Worm (Caenorhabditis elegans): ENCODE results near the gene F32D8.12.

F32D8.12 gene

DNA sequence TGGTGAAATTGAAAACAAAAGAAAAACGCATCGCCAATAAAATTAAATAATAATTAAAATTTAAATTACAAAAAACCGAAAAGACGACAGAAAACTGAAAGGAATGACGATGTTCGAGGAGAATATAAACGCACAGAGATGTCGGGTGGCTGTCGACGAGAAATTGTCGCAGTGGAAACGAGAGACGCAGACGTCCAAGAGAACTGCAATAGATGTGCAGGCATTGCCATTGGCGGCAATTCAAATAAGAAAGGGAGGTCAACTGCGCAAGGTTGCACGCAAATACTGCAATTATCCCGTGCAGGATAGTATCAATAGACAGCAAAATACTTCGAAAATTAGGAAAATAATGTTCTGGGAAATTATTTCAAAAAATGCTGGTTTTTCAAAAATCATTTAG lies 6.3 kb upstream of the F32D8.12 start (continued):
- TF ChIP-seq lin-1 (GFP tag; IDR thresholded peaks at IDR 0.05) (peak; percentile 97), lir-3 (tag; optimal IDR thresholded peaks at IDR 0.05) (peak; percentile 67), nhr-48 (tag; optimal IDR thresholded peaks at IDR 0.05) (peak; percentile 96), Y75B8A.6 (GFP tag; IDR thresholded peaks at IDR 0.05) (peak; percentile 98), fkh-10 (GFP tag; optimal IDR thresholded peaks at IDR 0.05) (peak; percentile 95), snpc-1.2 (GFP tag; IDR thresholded peaks at IDR 0.05) (no peak; the same call in 1 of the 2 replicates), lin-15B (tag; optimal IDR thresholded peaks at IDR 0.05) (peak; percentile 93), dmd-6 (GFP tag; IDR thresholded peaks at IDR 0.05) (peak; percentile 99), lim-7 (GFP tag; IDR thresholded peaks at IDR 0.05) (peak; percentile 52; the same call in 1 of the 2 replicates), unc-130 (GFP tag; optimal IDR thresholded peaks at IDR 0.05) (peak; percentile 97), unc-62 (GFP tag; optimal IDR thresholded peaks at IDR 0.05 in 1 of 2) (peak in 1 of 2 experiments; percentile 99), unc-62 (tag; optimal IDR thresholded peaks at IDR 0.05) (peak; percentile 80), dve-1 (tag; optimal IDR thresholded peaks at IDR 0.05; ENCODE audit: insufficient read depth) (peak; percentile 99), ceh-28 (tag; optimal IDR thresholded peaks at IDR 0.05) (no peak), F37D6.2 (tag; optimal IDR thresholded peaks at IDR 0.05) (peak; percentile 94), mxl-2 (GFP tag; conservative IDR thresholded peaks at IDR 0.05) (peak; percentile 83), aha-1 (tag) (peak; percentile 100), spr-3 (GFP tag; optimal IDR thresholded peaks at IDR 0.05) (peak; percentile 94), jun-1 (tag; optimal IDR thresholded peaks at IDR 0.05) (peak; percentile 93), saeg-2 (GFP tag; IDR thresholded peaks at IDR 0.05) (peak; percentile 98), ceh-32 (tag; optimal IDR thresholded peaks at IDR 0.05; ENCODE audit: poor library complexity) (peak; percentile 87), ZK337.2 (GFP tag; IDR thresholded peaks at IDR 0.05) (peak; percentile 89), lin-29 (GFP tag; IDR thresholded peaks at IDR 0.05) (peak; percentile 88), egl-43 (GFP tag; IDR thresholded peaks at IDR 0.05) (peak; percentile 94), ceh-44 (GFP tag; IDR thresholded peaks at IDR 0.05) (peak; percentile 88), Y48G9A.11 (GFP tag; IDR thresholded peaks at IDR 0.05) (peak; percentile 93), ZK546.5 (tag; optimal IDR thresholded peaks at IDR 0.05) (peak; percentile 97 to 100), mes-2 (tag; optimal IDR thresholded peaks at IDR 0.05; ENCODE audit: poor library complexity, severe bottlenecking) (peak; percentile 99), snpc-4 (tag; optimal IDR thresholded peaks at IDR 0.05) (peak; percentile 8), hlh-30 (tag; optimal IDR thresholded peaks at IDR 0.05; ENCODE audit: insufficient read depth) (peak; percentile 94), ces-1 (GFP tag; optimal IDR thresholded peaks at IDR 0.05) (peak; percentile 66), zip-2 (tag; optimal IDR thresholded peaks at IDR 0.05) (peak; percentile 91), pqm-1 (tag; optimal IDR thresholded peaks at IDR 0.05) (peak; percentile 87), attf-4 (tag; optimal IDR thresholded peaks at IDR 0.05) (peak; percentile 39), nhr-6 (tag; optimal IDR thresholded peaks at IDR 0.05) (peak; percentile 99), nhr-237 (tag; optimal IDR thresholded peaks at IDR 0.05) (peak; percentile 80), sdz-12 (GFP tag; optimal IDR thresholded peaks at IDR 0.05) (peak; percentile 93), mep-1 (tag; optimal IDR thresholded peaks at IDR 0.05) (peak; percentile 99), zfp-3 (GFP tag; conservative IDR thresholded peaks at IDR 0.05) (peak; percentile 98), gei-8 (GFP tag; optimal IDR thresholded peaks at IDR 0.05) (peak; percentile 49), egl-27 (tag; optimal IDR thresholded peaks at IDR 0.05) (peak; percentile 12), dpl-1 (GFP tag; optimal IDR thresholded peaks at IDR 0.05) (peak; percentile 100), mxl-3 (GFP tag; optimal IDR thresholded peaks at IDR 0.05) (peak; percentile 97), madf-9 (GFP tag; conservative IDR thresholded peaks at IDR 0.05) (peak; percentile 85), zip-11 (GFP tag; IDR thresholded peaks at IDR 0.05) (0 out of 2 replicates have a peak, but pooled peaks have one; percentile 12), ama-1 (optimal IDR thresholded peaks at IDR 0.05) (peak; percentile 75), Y105C5A.15 (GFP tag; IDR thresholded peaks at IDR 0.05) (no peak), ctbp-1 (GFP tag; IDR thresholded peaks at IDR 0.05) (peak; percentile 97), zag-1 (tag; optimal IDR thresholded peaks at IDR 0.05) (peak; percentile 84), php-3 (GFP tag; IDR thresholded peaks at IDR 0.05) (peak; percentile 95), aly-2 (tag; optimal IDR thresholded peaks at IDR 0.05) (no peak), nhr-28 (tag; optimal IDR thresholded peaks at IDR 0.05) (peak; percentile 97)
